Fruit fly (Drosophila melanogaster): Measurements from ENCODE around the gene CG13050.

Gene CG13050

dm6 chr3L:16289067-16289466, 10.0 kb upstream of the CG13050 start (continued):
- TF ChIP-seq Eip78C (GFP tag) (peak; percentile 73), Met (GFP tag; optimal IDR thresholded peaks at IDR 0.05) (no peak), Eip93F (GFP tag; optimal IDR thresholded peaks at IDR 0.05) (no peak), Blimp-1 (GFP tag; optimal IDR thresholded peaks at IDR 0.05) (no peak), CG16779 (tag; optimal IDR thresholded peaks at IDR 0.05) (no peak), Ets96B (tag; optimal IDR thresholded peaks at IDR 0.05) (peak; percentile 14), fd59A (GFP tag; optimal IDR thresholded peaks at IDR 0.05) (no peak)

DNA sequence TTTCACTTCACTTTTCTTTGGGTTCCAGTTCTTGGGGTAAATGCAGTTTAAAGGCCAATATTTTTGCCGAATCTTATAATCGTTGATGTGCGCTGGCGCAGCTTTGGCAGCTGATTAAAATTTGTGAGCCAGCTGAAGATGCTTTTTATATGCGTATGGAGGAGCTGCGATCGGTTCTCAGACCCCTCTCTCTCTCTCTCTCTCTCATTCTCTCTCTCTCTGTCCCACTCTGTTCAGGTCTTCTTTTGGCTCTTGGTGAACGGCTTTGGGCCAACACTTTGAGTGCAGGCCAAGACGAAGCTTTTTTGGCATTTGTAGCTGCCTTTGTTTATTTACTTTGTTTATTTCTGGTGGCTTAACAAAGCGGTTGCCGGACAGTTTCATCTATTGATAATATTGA, 9.3 kb upstream of the CG13050 start, which contains the start of gene CG13046:
CG13046 (minus strand) TSS at position 101 of the 400 bp plus-strand sequence.
- TF ChIP-seq esn (GFP tag; optimal IDR thresholded peaks at IDR 0.05) = no peak
- no peak for TF ChIP-seq CG32006 (GFP tag; optimal IDR thresholded peaks at IDR 0.05)
- no peak for TF ChIP-seq salr (GFP tag; optimal IDR thresholded peaks at IDR 0.05)
- no peak for TF ChIP-seq Ets21C (GFP tag; optimal IDR thresholded peaks at IDR 0.05)
- no peak for TF ChIP-seq CG1621 (tag; optimal IDR thresholded peaks at IDR 0.05)
- no peak for TF ChIP-seq CG8319 (GFP tag; optimal IDR thresholded peaks at IDR 0.05)
- no peak for TF ChIP-seq cyc (GFP tag; optimal IDR thresholded peaks at IDR 0.05)
- no peak for TF ChIP-seq CG16779 (tag; optimal IDR thresholded peaks at IDR 0.05)
- TF ChIP-seq CG10631 (GFP tag; optimal IDR thresholded peaks at IDR 0.05) = no peak
- TF ChIP-seq net (GFP tag; optimal IDR thresholded peaks at IDR 0.05) = no peak
- TF ChIP-seq CG9139 (GFP tag; optimal IDR thresholded peaks at IDR 0.05) = no peak
- TF ChIP-seq Smox (GFP tag; optimal IDR thresholded peaks at IDR 0.05) = no peak
- no peak for TF ChIP-seq Sox15 (GFP tag; optimal IDR thresholded peaks at IDR 0.05)
- TF ChIP-seq Eip75B (GFP tag; optimal IDR thresholded peaks at IDR 0.05) = no peak

DNA sequence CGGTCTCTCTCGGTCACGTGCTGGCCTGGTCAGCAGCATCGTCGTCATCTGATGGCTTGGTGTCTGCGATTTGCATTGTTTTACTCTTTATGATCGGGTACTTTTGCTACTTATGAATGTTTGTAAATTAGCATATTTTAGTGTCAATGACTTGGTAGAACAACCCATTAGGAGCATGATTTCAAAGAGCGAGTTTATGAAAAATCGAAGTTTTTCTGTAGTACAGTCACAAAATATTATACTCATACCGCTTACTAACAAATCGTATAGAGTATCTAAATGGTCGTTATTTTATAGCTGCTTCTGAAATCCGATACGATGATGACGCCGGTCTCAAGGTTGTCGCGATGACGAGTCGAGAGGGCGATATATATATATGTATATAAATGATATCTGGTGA, 7.2 kb upstream of the CG13050 start:
- TF ChIP-seq fkh (GFP tag; optimal IDR thresholded peaks at IDR 0.05) (no peak), CG11294 (GFP tag; IDR thresholded peaks at IDR 0.05) (no peak), CG6808 (GFP tag; optimal IDR thresholded peaks at IDR 0.05) (peak; percentile 77), CG16779 (tag; optimal IDR thresholded peaks at IDR 0.05) (peak; percentile 30), Lpt (GFP tag; optimal IDR thresholded peaks at IDR 0.05) (no peak), Sox14 (GFP tag; optimal IDR thresholded peaks at IDR 0.05) (peak; percentile 51), spab (GFP tag; optimal IDR thresholded peaks at IDR 0.05) (peak; percentile 78), Hr38 (GFP tag; optimal IDR thresholded peaks at IDR 0.05) (no peak), CG15336 (GFP tag; IDR thresholded peaks at IDR 0.05) (no peak), CG8632 (GFP tag; optimal IDR thresholded peaks at IDR 0.05) (peak; percentile 67), Gug (GFP tag; IDR thresholded peaks at IDR 0.05) (no peak), acj6 (GFP tag; optimal IDR thresholded peaks at IDR 0.05) (peak; percentile 64), fd59A (GFP tag; optimal IDR thresholded peaks at IDR 0.05) (peak; percentile 79), Met (GFP tag; optimal IDR thresholded peaks at IDR 0.05) (peak; percentile 19), Ets21C (GFP tag; optimal IDR thresholded peaks at IDR 0.05) (no peak), CG31627 (GFP tag; optimal IDR thresholded peaks at IDR 0.05) (peak; percentile 4), CG9139 (GFP tag; optimal IDR thresholded peaks at IDR 0.05) (peak; percentile 47), salr (GFP tag; optimal IDR thresholded peaks at IDR 0.05) (peak in 1 of 2 experiments; percentile 56), CG8319 (GFP tag; optimal IDR thresholded peaks at IDR 0.05) (peak; percentile 38), Hr4 (GFP tag; optimal IDR thresholded peaks at IDR 0.05) (no peak), esn (GFP tag; optimal IDR thresholded peaks at IDR 0.05) (peak; percentile 37), net (GFP tag; optimal IDR thresholded peaks at IDR 0.05) (peak; percentile 50), dsx (GFP tag; optimal IDR thresholded peaks at IDR 0.05; ENCODE audit: poor library complexity, severe bottlenecking) (peak; percentile 77), topi (GFP tag; optimal IDR thresholded peaks at IDR 0.05) (peak; percentile 35), ss (GFP tag; optimal IDR thresholded peaks at IDR 0.05) (peak; percentile 54 to 88), CG4318 (GFP tag; optimal IDR thresholded peaks at IDR 0.05) (no peak), achi (GFP tag; optimal IDR thresholded peaks at IDR 0.05) (peak; percentile 53), CG11762 (GFP tag; optimal IDR thresholded peaks at IDR 0.05; ENCODE audit: insufficient read depth) (peak; percentile 8), Ets96B (tag; optimal IDR thresholded peaks at IDR 0.05) (peak; percentile 87), Eip93F (GFP tag; optimal IDR thresholded peaks at IDR 0.05) (no peak), CG3919 (GFP tag; optimal IDR thresholded peaks at IDR 0.05) (peak; percentile 55), CG10669 (GFP tag; optimal IDR thresholded peaks at IDR 0.05) (peak; percentile 85), CG32006 (GFP tag; optimal IDR thresholded peaks at IDR 0.05) (peak; percentile 9), CG6163 (GFP tag; IDR thresholded peaks at IDR 0.05) (peak; percentile 44; the same call in 1 of the 3 replicates), eg (GFP tag; IDR thresholded peaks at IDR 0.05) (no peak), Eip78C (GFP tag) (peak; percentile 93), fd85E (GFP tag; optimal IDR thresholded peaks at IDR 0.05) (no peak), Blimp-1 (GFP tag; optimal IDR thresholded peaks at IDR 0.05) (no peak), CG34406 (GFP tag; optimal IDR thresholded peaks at IDR 0.05) (peak; percentile 58), pdm3 (GFP tag; optimal IDR thresholded peaks at IDR 0.05) (peak; percentile 64)
